Worm (Caenorhabditis elegans) whole organism, L2 larva: Measurements from ENCODE around the gene pap-1.

Experiments used
- R02D3.7 ChIP-seq: fragments of 150-350 bp; optimal IDR thresholded peaks from 2 replicates; lab custom pipeline; 2014; ENCODE audit warnings: missing biosample characterization, missing genetic modification characterization
- ZK546.5 ChIP-seq: sonication (generic microtip); optimal IDR thresholded peaks from 2 replicates; lab custom pipeline; 2017; ENCODE audit warnings: missing biosample characterization, missing genetic modification characterization
- alr-1 ChIP-seq: fragments of 150-350 bp; optimal IDR thresholded peaks from 2 replicates; lab custom pipeline; 2014; ENCODE audit warnings: missing biosample characterization, missing genetic modification characterization
- ama-1 ChIP-seq: fragments of 150-350 bp; optimal IDR thresholded peaks from 2 replicates; lab custom pipeline; 2018; ENCODE audit warnings: inconsistent platforms
- dmd-4 ChIP-seq: sonication (generic microtip); optimal IDR thresholded peaks from 2 replicates; lab custom pipeline; 2017; ENCODE audit warnings: missing biosample characterization, missing genetic modification characterization
- lin-11 ChIP-seq: fragments of 150-350 bp; sonication (generic microtip); optimal IDR thresholded peaks from 2 replicates; lab custom pipeline; 2014; ENCODE audit warnings: missing biosample characterization, missing genetic modification characterization, inconsistent platforms, mixed read lengths
- lin-39 ChIP-seq: fragments of 150-350 bp; optimal IDR thresholded peaks from 2 replicates; lab custom pipeline; 2014; ENCODE audit warnings: missing biosample characterization, missing genetic modification reagents, missing genetic modification characterization
- nhr-25 ChIP-seq: fragments of 150-350 bp; sonication (generic microtip); optimal IDR thresholded peaks from 3 replicates; lab custom pipeline; 2014; ENCODE audit warnings: missing biosample characterization, missing genetic modification characterization
- sem-4 ChIP-seq: fragments of 150-350 bp; optimal IDR thresholded peaks from 2 replicates; lab custom pipeline; 2014; ENCODE audit warnings: missing biosample characterization, missing genetic modification reagents, missing genetic modification characterization
- skn-1 ChIP-seq: sonication (generic microtip); optimal IDR thresholded peaks from 2 replicates; lab custom pipeline; 2017; ENCODE audit warnings: missing biosample characterization, missing genetic modification characterization
- zag-1 ChIP-seq: fragments of 150-350 bp; optimal IDR thresholded peaks from 2 replicates; lab custom pipeline; 2014; ENCODE audit warnings: missing biosample characterization, missing genetic modification characterization
- ztf-11 ChIP-seq: sonication (generic microtip); optimal IDR thresholded peaks from 2 replicates; lab custom pipeline; 2017; ENCODE audit warnings: missing biosample characterization, missing genetic modification characterization

DNA sequence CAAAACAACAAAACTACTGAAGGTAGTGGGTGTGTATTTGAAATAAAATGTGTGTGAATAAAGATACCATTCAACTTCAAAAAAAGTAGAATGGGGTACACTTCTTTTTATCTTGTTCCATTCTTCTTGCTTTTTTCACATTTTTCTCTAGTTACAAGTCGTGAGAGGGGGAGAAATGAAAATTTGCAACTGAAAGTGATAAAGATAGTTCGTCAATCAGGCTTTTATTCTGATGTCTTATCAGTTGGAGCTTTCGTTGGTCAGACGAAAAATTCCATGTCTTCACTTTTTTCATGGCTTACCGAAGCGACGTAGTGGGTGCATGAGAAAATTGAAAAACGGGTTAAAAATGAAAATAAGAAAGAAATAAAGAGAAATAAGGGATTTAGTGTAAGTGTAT is 8.1 kb upstream of the pap-1 start, which contains the start of gene Y32F6A.4:
- no peak for TF ChIP-seq alr-1 (tag; lab: Kevin White, UChicago)
- no peak for TF ChIP-seq lin-11 (tag; lab: Kevin White, UChicago)
- no peak for TF ChIP-seq skn-1 (tag; lab: Kevin White, UChicago)
- no peak for TF ChIP-seq nhr-25 (tag; lab: Kevin White, UChicago)
- no peak for TF ChIP-seq zag-1 (tag; lab: Kevin White, UChicago)
- TF ChIP-seq ZK546.5 (tag; lab: Kevin White, UChicago): no peak
- no peak for TF ChIP-seq lin-39 (tag; lab: Kevin White, UChicago)
- no peak for TF ChIP-seq R02D3.7
- TF ChIP-seq ama-1 (lab: Kevin White, UChicago): no peak
- TF ChIP-seq dmd-4: no peak
- no peak for TF ChIP-seq ztf-11 (tag; lab: Kevin White, UChicago)
- TF ChIP-seq sem-4: no peak
